Fruit fly (Drosophila melanogaster): ENCODE results near the gene CG5126.
A peak's percentile ranks its signal among the peaks of the same experiment; 100 is the strongest.

CG5126 gene

DNA sequence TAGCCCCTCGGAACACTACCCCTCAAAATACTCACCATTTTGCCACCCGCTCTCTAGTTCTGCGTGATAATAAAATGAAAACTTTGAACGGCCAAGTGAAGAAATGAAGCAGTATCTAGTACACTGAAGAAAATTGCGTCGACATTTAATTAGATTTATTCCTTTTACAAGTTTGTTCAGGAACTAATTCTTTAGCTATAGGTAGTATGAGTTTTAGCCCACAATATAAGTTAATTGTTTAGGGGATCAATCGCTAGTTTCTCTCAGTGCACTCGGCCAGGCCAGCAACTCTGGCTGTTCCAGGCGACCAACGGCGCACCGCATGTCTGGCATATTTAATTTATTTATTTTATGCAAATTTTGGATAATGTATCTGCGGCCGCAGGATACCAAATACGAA, 46.9 kb upstream of the CG5126 start (continued):
- TF ChIP-seq CG2120 (GFP tag; optimal IDR thresholded peaks at IDR 0.05) (peak; percentile 60), ash1 (GFP tag; optimal IDR thresholded peaks at IDR 0.05) (no peak), Optix (GFP tag; IDR thresholded peaks at IDR 0.05) (no peak), CG3163 (GFP tag; optimal IDR thresholded peaks at IDR 0.05) (no peak), CG12071 (GFP tag; optimal IDR thresholded peaks at IDR 0.05) (no peak), jing (GFP tag; optimal IDR thresholded peaks at IDR 0.05) (no peak), Mrtf (GFP tag; IDR thresholded peaks at IDR 0.05) (no peak), Fer3 (tag; optimal IDR thresholded peaks at IDR 0.05) (peak; percentile 42), gro (GFP tag; optimal IDR thresholded peaks at IDR 0.05) (no peak), trh (GFP tag; optimal IDR thresholded peaks at IDR 0.05) (no peak), Bdp1 (GFP tag; optimal IDR thresholded peaks at IDR 0.05) (no peak), ken (GFP tag; IDR thresholded peaks at IDR 0.05) (no peak), CG10209 (GFP tag; optimal IDR thresholded peaks at IDR 0.05) (peak; percentile 1), BEAF-32 (GFP tag; optimal IDR thresholded peaks at IDR 0.05) (no peak), CG11696 (GFP tag; IDR thresholded peaks at IDR 0.05) (no peak), NC2α (GFP tag; optimal IDR thresholded peaks at IDR 0.05) (no peak), CG10366 (GFP tag; IDR thresholded peaks at IDR 0.05) (peak; percentile 18; the same call in 1 of the 2 replicates), klu (GFP tag; IDR thresholded peaks at IDR 0.05) (no peak), CG1529 (GFP tag; optimal IDR thresholded peaks at IDR 0.05) (no peak), CG18764 (GFP tag; optimal IDR thresholded peaks at IDR 0.05) (no peak), lbe (GFP tag; optimal IDR thresholded peaks at IDR 0.05) (no peak), schlank (tag; optimal IDR thresholded peaks at IDR 0.05) (no peak), CG2129 (GFP tag; IDR thresholded peaks at IDR 0.05; ENCODE audit: partially characterized antibody) (no peak), CG7556 (GFP tag; optimal IDR thresholded peaks at IDR 0.05) (peak; percentile 58), sisA (GFP tag; IDR thresholded peaks at IDR 0.05) (peak; percentile 42), CG15011 (GFP tag; optimal IDR thresholded peaks at IDR 0.05) (no peak), zen (tag; optimal IDR thresholded peaks at IDR 0.05) (no peak), wdn (GFP tag; IDR thresholded peaks at IDR 0.05) (no peak), CG1792 (GFP tag; optimal IDR thresholded peaks at IDR 0.05) (no peak), CG7372 (GFP tag; IDR thresholded peaks at IDR 0.05) (no peak), CG7271 (tag; optimal IDR thresholded peaks at IDR 0.05) (no peak), ara (GFP tag; IDR thresholded peaks at IDR 0.05) (no peak), CG9437 (GFP tag; optimal IDR thresholded peaks at IDR 0.05) (no peak), lab (GFP tag; optimal IDR thresholded peaks at IDR 0.05) (peak; percentile 66), Vsx1 (GFP tag; optimal IDR thresholded peaks at IDR 0.05) (no peak), CG17385 (GFP tag; optimal IDR thresholded peaks at IDR 0.05) (peak; percentile 15), CG13424 (tag; optimal IDR thresholded peaks at IDR 0.05) (peak; percentile 22), ac (GFP tag; optimal IDR thresholded peaks at IDR 0.05) (no peak), CG16813 (GFP tag; IDR thresholded peaks at IDR 0.05; ENCODE audit: partially characterized antibody) (no peak), E2f1 (GFP tag; IDR thresholded peaks at IDR 0.05) (0 out of 2 replicates have a peak, but pooled peaks have one; percentile 31), chm (GFP tag; IDR thresholded peaks at IDR 0.05) (no peak), bigmax (GFP tag; optimal IDR thresholded peaks at IDR 0.05) (no peak), caup (GFP tag; optimal IDR thresholded peaks at IDR 0.05; ENCODE audit: severe bottlenecking) (peak; percentile 46), Aef1 (GFP tag; IDR thresholded peaks at IDR 0.05) (no peak), toy (GFP tag; IDR thresholded peaks at IDR 0.05) (no peak), CG10321 (GFP tag; IDR thresholded peaks at IDR 0.05) (no peak), Hey (tag; optimal IDR thresholded peaks at IDR 0.05) (no peak), eve (GFP tag; optimal IDR thresholded peaks at IDR 0.05) (peak in 1 of 2 experiments; percentile 23), tx (GFP tag; optimal IDR thresholded peaks at IDR 0.05) (no peak), CrebB (tag; optimal IDR thresholded peaks at IDR 0.05) (peak; percentile 4), CG16815 (GFP tag; optimal IDR thresholded peaks at IDR 0.05) (no peak), hbn (GFP tag; IDR thresholded peaks at IDR 0.05; ENCODE audit: partially characterized antibody) (no peak)

Data from whole organism, embryonic.